Worm (Caenorhabditis elegans): Measurements from ENCODE around the gene vps-16.

DNA sequence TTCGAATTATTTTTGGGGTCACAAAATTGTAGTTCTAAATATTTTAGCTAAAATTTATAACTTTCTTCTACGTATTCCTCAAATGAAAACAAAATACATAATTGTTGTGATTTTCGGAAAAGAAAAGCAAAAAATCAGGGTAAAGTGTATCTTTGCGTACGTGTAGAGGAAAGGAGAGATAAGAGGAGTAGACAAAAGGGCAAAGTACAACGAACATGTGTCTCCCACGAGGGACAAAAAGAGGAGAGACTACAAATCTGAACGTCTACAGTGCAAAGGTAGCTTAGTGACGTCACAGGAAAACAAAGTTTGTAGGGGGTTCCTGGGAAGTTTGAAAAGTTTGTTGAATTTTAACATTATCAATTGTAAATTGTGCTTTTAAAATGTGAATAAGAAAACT, 14.5 kb downstream of the vps-16 start:
- TF ChIP-seq snpc-4 (tag; optimal IDR thresholded peaks at IDR 0.05) (no peak), unc-39 (tag; optimal IDR thresholded peaks at IDR 0.05) (no peak), pha-4 (tag; optimal IDR thresholded peaks at IDR 0.05) (no peak), nhr-12 (tag; optimal IDR thresholded peaks at IDR 0.05) (no peak), lsy-2 (tag; optimal IDR thresholded peaks at IDR 0.05) (no peak), mls-2 (tag; optimal IDR thresholded peaks at IDR 0.05) (no peak), elt-3 (tag; optimal IDR thresholded peaks at IDR 0.05) (no peak)
